Fruit fly (Drosophila melanogaster) whole organism, larva: ENCODE measurements around the gene png.

ENCODE experiments used
- noc ChIP-seq: fragments of 200-800 bp; sonication (Bioruptor generic); optimal IDR thresholded peaks from 3 replicates; lab custom pipeline; 2019; ENCODE audit warnings: missing biosample characterization, mild to moderate bottlenecking, missing genetic modification characterization, moderate library complexity

png gene

DNA sequence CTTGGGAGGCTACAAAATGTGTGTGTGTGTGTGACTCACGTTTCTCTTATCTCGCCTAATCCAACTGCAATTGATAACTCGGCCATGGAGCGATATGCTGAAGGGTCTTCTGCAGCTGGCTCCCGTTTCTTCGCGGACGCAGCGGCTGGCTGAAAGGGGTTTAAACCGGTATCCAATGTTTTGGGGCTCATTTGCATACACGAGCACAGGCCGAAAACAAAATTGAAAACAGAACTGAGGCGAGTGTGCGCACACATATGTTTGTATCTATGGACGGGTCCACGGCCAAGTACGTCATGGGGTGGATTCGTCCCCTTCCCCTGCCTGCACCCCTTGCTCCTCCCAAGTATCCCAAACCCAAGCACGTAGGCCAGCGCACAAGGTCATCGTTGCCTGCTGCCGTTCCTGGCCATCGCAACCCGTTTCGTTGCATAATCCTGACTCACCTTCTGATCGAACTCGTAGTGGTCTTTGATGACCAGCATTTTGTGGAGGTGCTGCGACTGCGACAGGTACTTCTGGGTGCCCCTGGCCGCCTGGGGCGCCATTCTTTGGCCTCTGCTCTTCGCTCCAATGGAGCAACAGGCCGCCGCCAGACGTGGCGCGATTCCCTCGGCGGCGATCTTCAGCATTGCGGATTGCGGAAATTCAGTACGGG lies 22.4 kb upstream of the png start:
- TF ChIP-seq noc, result no peak

DNA sequence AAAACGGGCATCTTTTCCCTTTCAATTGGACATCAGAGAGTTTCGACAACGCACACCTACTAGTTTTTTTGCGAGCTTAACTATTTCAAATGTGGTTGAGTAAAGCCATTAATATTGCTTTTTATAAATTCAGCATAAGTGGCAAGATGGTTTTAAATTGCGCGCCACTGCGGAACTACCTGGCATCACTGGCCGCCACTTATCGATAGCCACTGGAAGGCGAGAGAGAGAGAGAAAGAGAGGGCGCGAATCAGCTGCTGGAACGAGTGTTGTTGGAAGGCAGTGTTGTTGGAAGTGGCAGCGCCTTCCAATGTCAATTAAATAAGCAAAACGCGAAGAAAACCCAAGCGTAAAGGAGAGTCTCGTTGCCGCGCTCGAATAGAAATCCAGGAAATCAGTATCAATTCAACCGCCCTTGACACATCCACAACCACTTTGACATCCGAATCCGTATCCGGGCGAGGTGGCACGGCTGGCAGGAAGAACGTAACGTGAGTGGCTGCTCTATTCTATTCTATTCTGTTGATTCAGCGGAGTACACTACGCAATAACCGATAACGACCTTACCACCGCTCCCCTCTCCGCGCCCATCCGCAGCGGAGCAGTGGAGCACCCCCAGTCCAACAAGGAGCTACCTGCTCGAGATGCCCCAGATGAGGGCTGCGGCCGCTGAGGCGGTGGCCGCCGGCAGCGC lies 18.0 kb upstream of the png start, which contains the start of gene AMPKalpha:
Gene AMPKalpha (plus strand): TSS at position 272 of the 694 bp plus-strand sequence.
- TF ChIP-seq noc, result no peak

DNA sequence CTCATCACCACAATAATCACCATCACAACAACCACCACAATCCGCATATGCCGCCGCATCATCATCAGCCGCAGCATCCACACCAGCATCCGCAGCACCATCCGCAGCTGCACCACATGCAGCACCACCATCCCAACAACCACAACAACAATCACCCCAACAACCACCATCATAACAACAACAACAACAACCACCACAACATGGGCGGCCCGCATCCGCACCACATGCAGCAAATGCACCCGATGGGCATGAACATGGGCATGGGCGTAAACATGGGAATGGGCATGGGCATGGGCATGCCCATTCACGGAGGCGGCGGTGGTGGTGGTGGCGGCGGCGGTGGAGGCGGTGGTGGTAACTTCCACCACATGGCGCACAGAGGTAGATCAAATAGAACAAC lies 15.3 kb upstream of the png start:
- TF ChIP-seq noc, result no peak

DNA sequence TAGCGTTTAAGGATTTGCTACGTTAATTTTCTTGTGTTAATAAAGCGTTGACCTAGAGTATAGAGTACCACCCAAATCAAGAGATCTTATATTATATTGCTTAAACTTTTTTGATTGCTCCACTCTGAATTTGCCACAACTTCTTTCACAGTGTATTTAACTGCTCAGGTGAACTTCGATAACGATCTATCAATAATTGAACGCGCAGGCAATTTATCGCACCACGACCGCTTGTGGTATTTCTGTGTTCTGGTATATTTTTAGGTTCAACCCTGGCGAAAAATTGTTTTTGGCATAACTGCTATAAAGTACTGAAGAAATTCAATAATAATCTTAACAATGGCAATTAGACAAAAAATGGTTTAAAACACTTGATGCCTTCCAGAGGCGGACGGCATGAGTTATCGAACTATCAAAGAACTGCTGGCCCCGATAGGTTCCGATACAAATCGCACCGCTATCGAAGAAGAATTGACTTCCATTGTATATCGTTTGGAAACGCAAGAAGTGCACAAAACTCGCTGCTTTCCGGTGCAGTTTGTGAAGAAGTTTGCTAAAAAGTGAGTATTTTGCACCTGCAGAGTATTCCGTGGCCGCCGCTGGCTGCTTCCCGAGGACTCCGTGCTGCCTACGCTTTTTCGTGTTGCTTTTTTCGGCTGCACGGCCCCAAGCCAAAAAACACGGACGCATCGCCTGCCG lies 12.9 kb upstream of the png start, which contains the start of gene ssx:
Gene ssx (plus strand): TSS at position 477 of the 699 bp plus-strand sequence.
- TF ChIP-seq noc, result no peak

DNA sequence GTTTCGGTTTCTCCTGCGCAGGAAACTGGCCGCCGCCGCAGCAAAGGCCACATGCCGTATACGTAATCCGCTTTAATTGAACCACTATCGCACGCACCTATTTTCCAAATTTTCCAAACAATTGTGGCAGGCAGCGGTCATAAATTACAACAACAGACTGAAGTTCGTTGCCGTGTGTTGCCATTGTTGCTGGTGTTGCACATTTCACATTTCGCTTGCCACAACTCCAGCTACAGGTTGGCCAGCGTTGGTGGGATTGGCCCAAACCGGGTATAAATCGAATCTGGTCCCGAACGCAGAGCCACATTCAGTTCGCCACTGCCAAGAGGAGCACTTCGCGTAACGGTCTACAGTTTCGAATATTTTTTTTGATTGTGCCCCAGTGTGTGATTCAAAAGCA lies 11.5 kb upstream of the png start, which contains the start of gene CG14770:
Gene CG14770 (plus strand): TSS at position 301 of the 400 bp plus-strand sequence.
- TF ChIP-seq noc, result no peak

DNA sequence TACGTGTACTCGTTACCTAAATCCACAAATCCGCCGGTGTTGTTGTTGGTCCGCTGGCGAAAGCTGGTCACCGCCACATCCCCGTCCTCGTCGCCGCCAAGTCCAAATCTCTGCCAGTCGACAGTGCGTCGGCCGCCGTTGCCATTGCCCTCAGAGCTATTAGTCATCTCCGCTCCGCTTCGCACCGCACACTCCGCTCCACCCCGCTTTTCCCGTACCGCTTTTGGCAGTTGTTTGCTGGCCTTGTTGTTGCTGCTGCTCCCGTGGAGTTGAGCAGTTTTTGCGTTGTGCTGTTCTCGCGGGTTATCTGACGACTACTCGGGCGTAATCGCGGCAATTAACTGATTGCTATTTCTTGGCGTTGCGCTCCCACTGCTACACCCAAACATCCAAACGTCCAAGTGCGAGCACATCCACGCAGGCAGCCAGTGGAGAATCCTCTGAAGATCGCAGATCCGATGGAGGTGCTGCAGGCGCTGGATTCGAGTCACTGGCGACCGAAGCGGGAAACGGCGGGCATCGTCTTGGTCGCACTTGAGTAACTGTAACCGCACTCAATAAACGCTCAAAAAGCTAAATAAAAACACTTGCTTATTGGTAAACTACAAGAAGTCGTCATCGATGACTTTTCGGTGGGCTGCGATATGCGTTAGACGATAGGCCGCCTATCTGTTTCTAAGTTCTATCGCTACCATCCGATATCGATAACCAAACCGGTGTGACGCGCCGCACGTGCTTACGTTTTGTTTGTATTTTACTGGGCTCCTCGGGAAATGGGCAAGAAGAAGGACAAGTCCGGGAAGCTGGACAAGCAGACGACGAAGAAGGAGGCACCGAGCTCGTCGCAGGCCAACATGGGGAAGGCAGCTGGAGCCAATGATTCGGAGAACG lies 3.8 kb downstream of the png start, which contains the start of the genes CG12773 and CG11417:
Gene CG12773 (minus strand): TSS at position 660 of the 891 bp plus-strand sequence.
Gene CG11417 (plus strand): TSS at position 693 of the 891 bp plus-strand sequence.
- no peak for TF ChIP-seq noc

DNA sequence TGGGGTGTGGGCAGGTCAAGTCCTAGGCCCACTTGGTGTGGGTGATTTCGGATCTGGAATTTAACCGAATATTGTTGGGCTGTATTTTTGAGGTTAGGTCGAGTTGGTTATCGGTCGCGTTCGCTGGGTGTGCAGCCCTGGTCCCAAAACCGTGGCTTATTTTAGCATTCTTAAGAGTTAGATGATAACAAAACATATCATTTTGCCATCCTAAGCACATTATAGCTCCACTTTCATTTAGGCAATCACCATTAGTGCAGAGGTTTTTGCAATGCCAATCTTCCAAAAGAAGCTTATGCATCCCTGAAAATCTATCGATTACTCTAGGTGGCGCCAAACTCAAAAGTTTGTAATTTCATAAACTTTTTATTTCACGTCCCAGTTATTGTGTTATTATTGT lies 8.1 kb downstream of the png start, which contains the start of gene MTPAP:
Gene MTPAP (minus strand): TSS at position 103 of the 400 bp plus-strand sequence.
- no peak for TF ChIP-seq noc

DNA sequence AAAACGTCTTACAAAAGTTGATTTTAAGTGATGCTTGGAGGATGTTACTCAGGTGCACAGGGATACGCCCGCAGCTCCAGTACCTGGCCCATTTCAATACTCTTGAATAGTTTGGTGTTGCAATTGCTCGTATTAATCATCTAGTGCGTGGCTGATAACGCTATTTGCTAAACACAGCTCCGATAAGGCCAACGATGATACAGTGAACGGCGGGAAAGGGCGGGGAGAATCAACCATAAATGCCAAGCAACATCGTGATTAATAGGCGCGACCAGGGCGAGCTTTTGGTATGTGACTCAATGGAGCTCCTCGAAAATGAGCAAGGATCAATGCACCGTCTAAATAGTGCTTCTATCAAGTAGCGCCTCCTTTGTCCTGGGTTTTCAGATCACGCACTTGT lies 10.6 kb downstream of the png start:
- TF ChIP-seq noc, result no peak

DNA sequence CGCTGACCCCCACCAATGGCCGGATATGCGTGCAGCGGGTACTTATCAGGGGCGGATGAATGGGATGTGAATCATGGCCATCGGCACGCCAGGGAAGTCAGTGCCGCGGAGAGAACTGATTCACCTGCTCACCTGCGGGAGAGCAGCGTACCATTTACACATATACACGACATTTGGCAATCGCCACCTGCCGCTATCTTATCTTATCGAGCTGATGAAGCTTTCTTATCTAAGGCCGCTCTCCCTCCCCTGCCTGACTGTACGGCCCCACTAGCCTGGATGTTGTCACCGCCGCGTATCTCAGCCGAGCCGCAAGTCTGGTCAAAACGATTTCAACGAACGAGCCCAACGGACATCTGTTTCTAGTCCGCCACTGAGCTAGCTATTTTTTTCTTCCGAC lies 11.1 kb downstream of the png start, which contains the start of gene Tsp2A:
Gene Tsp2A (plus strand): TSS at position 298 of the 400 bp plus-strand sequence.
- no peak for TF ChIP-seq noc

DNA sequence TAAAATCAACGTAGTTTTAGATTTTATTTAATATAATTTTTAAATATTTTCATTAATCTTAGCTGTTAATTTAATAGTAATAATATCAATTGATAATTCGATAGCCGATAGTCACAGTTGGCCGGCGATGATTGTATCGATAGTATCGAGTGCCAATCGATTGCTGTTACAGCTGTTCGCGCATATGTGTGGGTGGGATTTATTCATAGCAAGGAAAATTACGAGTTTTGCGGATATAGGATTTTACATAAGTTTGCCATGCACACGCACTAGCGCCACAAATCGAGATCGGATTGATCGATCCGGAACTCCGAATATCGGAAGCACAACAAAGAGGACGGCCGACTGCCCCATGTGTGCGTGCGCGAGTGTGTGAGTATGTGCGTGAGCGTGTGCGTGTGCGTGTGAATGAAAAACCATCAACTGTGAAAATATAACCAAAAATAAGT lies 15.4 kb downstream of the png start, which contains the start of gene Naa30A:
Gene Naa30A (plus strand): TSS at position 163 of the 449 bp plus-strand sequence.
- TF ChIP-seq noc, result no peak

DNA sequence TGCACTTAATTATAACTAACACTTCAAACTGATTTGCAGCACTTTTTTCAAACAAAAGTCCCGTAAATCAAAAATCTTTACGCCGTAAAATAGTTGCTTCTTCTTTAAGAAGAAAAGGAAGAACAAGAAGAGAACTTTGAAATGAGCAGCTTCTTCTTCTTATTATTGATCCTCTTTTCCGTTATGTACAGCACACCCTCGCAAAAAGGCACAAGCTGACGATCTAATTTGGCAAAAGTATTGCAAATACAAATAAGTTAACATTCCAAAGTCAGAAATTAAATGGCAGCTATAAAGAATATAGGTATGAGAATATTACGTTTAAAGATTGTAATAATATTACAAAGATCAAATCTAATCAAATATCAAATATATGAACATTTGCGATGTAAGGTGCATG lies 15.9 kb downstream of the png start, which contains the start of gene CG11409:
Gene CG11409 (minus strand): TSS at position 60 of the 400 bp plus-strand sequence.
- TF ChIP-seq noc, result no peak

DNA sequence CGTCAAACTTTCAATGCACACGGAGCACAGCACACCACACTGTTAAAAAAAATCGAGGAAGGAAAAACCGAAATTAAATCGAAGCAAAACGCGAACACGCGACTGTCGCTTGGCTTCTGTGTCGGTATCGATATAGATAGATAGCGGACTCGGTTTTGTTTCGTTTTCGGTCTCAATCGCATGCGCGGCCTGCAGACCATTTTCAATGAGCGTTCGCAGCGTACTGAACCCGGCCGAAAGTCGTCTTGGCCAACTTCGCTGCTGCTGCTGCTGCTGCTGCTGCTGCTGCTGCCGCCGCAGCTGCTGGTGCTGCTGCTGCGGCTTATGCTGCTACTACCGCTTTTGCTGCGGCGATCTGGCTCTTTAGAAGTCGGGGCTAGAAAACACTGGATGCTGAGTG lies 19.4 kb downstream of the png start:
- TF ChIP-seq noc, result no peak

DNA sequence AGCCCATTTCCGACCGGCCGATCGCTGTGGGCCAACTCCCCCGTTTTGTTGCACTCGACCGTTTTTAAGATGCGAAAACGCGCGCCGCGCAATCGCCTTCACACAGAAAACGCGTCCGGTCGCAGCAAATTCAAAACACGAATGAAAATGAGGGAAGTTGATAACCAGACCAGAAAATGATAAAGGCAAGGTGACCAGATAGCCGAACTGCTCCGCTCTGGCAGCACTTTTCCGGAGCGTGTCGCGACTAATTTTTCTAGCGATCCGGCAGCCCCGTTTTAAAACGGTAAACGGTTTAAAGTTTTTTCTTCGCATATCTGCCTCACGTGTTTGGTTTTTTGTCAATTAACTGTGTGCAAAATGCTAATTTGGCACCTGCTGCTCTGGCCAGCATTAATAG lies 35.2 kb downstream of the png start, which contains the start of gene DAAM:
Gene DAAM (minus strand): TSS at position 149 of the 400 bp plus-strand sequence.
- TF ChIP-seq noc, result no peak

DNA sequence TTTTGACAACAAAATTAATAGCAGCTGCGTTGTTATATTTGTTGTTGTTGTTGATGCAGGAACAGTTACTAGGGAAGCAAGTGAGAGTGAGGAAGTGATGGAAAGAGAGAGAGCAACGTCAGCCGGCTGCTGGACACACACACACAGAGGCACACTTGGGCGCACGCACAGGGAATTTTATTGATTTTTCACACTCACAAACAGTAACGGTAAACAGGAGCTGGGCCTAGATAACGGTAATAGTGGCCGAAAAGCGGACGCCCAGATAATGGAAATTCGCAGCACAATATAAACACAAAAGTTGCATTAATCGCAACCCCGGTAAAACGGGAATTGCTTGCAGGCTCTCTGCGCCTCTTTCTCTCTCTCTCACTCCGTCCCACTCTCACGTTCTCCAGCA lies 35.7 kb downstream of the png start:
- no peak for TF ChIP-seq noc

DNA sequence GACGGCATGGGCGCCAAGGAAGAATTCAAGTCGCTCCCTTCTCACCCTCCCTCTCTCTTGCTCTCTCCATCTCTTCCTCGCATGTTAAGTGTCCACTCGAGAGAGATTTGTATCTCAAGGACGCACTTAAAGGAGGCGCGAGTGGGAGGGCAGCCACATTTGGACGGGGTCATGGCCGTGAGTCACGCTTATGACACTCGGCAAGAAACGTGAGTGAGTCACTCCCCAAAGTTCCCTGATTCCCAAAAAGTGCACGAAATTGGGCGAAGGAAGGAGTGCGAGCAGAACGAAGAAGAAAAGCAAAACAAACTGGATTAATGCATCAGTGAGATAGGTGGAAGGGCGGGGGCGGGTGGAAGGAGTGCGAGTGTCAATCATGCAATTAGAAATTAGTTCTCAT lies 36.4 kb downstream of the png start:
- no peak for TF ChIP-seq noc
